Fruit fly (Drosophila melanogaster) whole organism, embryonic: ENCODE measurements around the gene Ntf-2.
A peak's percentile ranks its signal among the peaks of the same experiment; 100 is the strongest.

Experiments
- CG10274 ChIP-seq: fragments of 200-800 bp; sonication (Bioruptor generic); optimal IDR thresholded peaks from 3 replicates; lab custom pipeline; 2017; ENCODE audit warnings: missing biosample characterization, mild to moderate bottlenecking, missing genetic modification characterization
- CG10321 ChIP-seq: fragments of 200-800 bp; sonication (Bioruptor generic); IDR thresholded peaks from 2 replicates; pipeline ENCODE4 v1.3.6; 2022; ENCODE audit warnings: missing biosample characterization, missing genetic modification characterization
- CG14441 ChIP-seq: fragments of 200-800 bp; sonication (Bioruptor generic); IDR thresholded peaks from 2 replicates; pipeline ENCODE4 v1.3.6; 2022; ENCODE audit warnings: missing biosample characterization, missing genetic modification characterization
- CG15601 ChIP-seq: fragments of 200-800 bp; sonication (Bioruptor generic); optimal IDR thresholded peaks from 3 replicates; lab custom pipeline; 2019; ENCODE audit warnings: missing biosample characterization, mild to moderate bottlenecking, missing genetic modification characterization, moderate library complexity
- CG2199 ChIP-seq: fragments of 200-800 bp; sonication (Bioruptor generic); IDR thresholded peaks from 3 replicates; pipeline ENCODE4 v1.3.6; 2022; ENCODE audit warnings: missing biosample characterization, missing genetic modification characterization
- CG2678 ChIP-seq: fragments of 200-800 bp; sonication (Bioruptor generic); optimal IDR thresholded peaks from 3 replicates; lab custom pipeline; 2019; ENCODE audit warnings: missing biosample characterization, mild to moderate bottlenecking, missing genetic modification characterization, moderate library complexity
- CG30403 ChIP-seq: fragments of 200-800 bp; sonication (Bioruptor generic); optimal IDR thresholded peaks from 3 replicates; lab custom pipeline; 2016; ENCODE audit warnings: missing biosample characterization, missing genetic modification characterization
- CG31365 ChIP-seq: fragments of 200-800 bp; sonication (Bioruptor generic); optimal IDR thresholded peaks from 2 replicates; lab custom pipeline; 2018; ENCODE audit warnings: missing biosample characterization, mild to moderate bottlenecking, missing genetic modification characterization
- CG43689 ChIP-seq: fragments of 200-800 bp; sonication (Bioruptor generic); IDR thresholded peaks from 2 replicates; pipeline ENCODE4 v1.3.6; 2022; ENCODE audit warnings: missing biosample characterization, missing genetic modification characterization
- CG4404 ChIP-seq: fragments of 200-800 bp; sonication (Bioruptor generic); IDR thresholded peaks from 2 replicates; pipeline ENCODE4 v1.3.6; 2022; ENCODE audit warnings: missing biosample characterization, missing genetic modification characterization
- CG6175 ChIP-seq: fragments of 200-800 bp; sonication (Bioruptor generic); IDR thresholded peaks from 3 replicates; pipeline ENCODE4 v1.3.6; 2022; ENCODE audit warnings: missing biosample characterization, missing genetic modification characterization
- CG6791 ChIP-seq: fragments of 200-800 bp; sonication (Bioruptor generic); IDR thresholded peaks from 3 replicates; pipeline ENCODE4 v1.3.6; 2022; ENCODE audit warnings: missing biosample characterization, missing genetic modification characterization; ENCODE audit not compliant: partially characterized antibody
- CG7963 ChIP-seq: fragments of 200-800 bp; sonication (Bioruptor generic); IDR thresholded peaks from 3 replicates; pipeline ENCODE4 v1.3.6; 2022; ENCODE audit warnings: missing biosample characterization, missing genetic modification characterization; ENCODE audit not compliant: partially characterized antibody
- CG8290 ChIP-seq, 3 experiments: fragments of 200-800 bp; sonication (Bioruptor generic); optimal IDR thresholded peaks; 2 replicates each; lab custom pipeline; 2016 to 2019; ENCODE audit warnings: missing biosample characterization in 3 of 3, missing genetic modification characterization in 3 of 3, mild to moderate bottlenecking in 2 of 3, moderate library complexity in 1 of 3
- Dfd ChIP-seq, 2 experiments: fragments of >200 bp; optimal IDR thresholded peaks; 2 replicates each; lab custom pipeline; 2017; ENCODE audit warnings: missing biosample characterization in 2 of 2, missing genetic modification characterization in 2 of 2
- Ets65A ChIP-seq: fragments of 200-800 bp; sonication (Bioruptor generic); peaks from one replicate; lab custom pipeline; 2016; ENCODE audit warnings: missing biosample characterization, missing genetic modification characterization
- H2.0 ChIP-seq: fragments of 200-800 bp; sonication (Bioruptor generic); IDR thresholded peaks from 2 replicates; pipeline ENCODE4 v1.3.6; 2022; ENCODE audit warnings: missing biosample characterization, missing genetic modification characterization
- Mes4 ChIP-seq: fragments of 200-800 bp; sonication (Bioruptor generic); optimal IDR thresholded peaks from 2 replicates; lab custom pipeline; 2016; ENCODE audit warnings: missing biosample characterization, missing genetic modification characterization
- Nf-YB ChIP-seq: fragments of 200-800 bp; sonication (Bioruptor generic); optimal IDR thresholded peaks from 3 replicates; lab custom pipeline; 2019; ENCODE audit warnings: missing biosample characterization, mild to moderate bottlenecking, missing genetic modification characterization, moderate library complexity
- Ptx1 ChIP-seq: fragments of 200-800 bp; sonication (Bioruptor generic); IDR thresholded peaks from 2 replicates; pipeline ENCODE4 v1.3.6; 2022; ENCODE audit warnings: missing biosample characterization, missing genetic modification characterization
- ac ChIP-seq: fragments of 200-800 bp; sonication (Bioruptor generic); optimal IDR thresholded peaks from 3 replicates; lab custom pipeline; 2017; ENCODE audit warnings: missing biosample characterization, mild to moderate bottlenecking, missing genetic modification characterization
- chm ChIP-seq: fragments of 200-800 bp; sonication (Bioruptor generic); IDR thresholded peaks from 2 replicates; pipeline ENCODE4 v1.3.6; 2022; ENCODE audit warnings: missing biosample characterization, missing genetic modification characterization
- croc ChIP-seq: fragments of 200-800 bp; sonication (Bioruptor generic); conservative IDR thresholded peaks from 3 replicates; pipeline ENCODE4 v1.3.6; 2022; ENCODE audit warnings: missing biosample characterization, missing genetic modification characterization
- en ChIP-seq: fragments of 200-800 bp; sonication (Bioruptor generic); optimal IDR thresholded peaks from 2 replicates; lab custom pipeline; 2016; ENCODE audit warnings: missing biosample characterization, missing genetic modification characterization
- gcm ChIP-seq: fragments of 200-800 bp; sonication (Bioruptor generic); optimal IDR thresholded peaks from 2 replicates; lab custom pipeline; 2019; ENCODE audit warnings: missing biosample characterization, mild to moderate bottlenecking, missing genetic modification characterization, moderate library complexity
- gem ChIP-seq: fragments of 200-800 bp; sonication (Bioruptor generic); optimal IDR thresholded peaks from 2 replicates; lab custom pipeline; 2019; ENCODE audit warnings: missing biosample characterization, mild to moderate bottlenecking, missing genetic modification characterization, moderate library complexity
- klu ChIP-seq: fragments of 200-800 bp; sonication (Bioruptor generic); IDR thresholded peaks from 2 replicates; pipeline ENCODE4 v1.3.6; 2022; ENCODE audit warnings: missing biosample characterization, missing genetic modification characterization
- luna ChIP-seq: fragments of 200-800 bp; sonication (Bioruptor generic); optimal IDR thresholded peaks from 2 replicates; lab custom pipeline; 2016; ENCODE audit warnings: missing biosample characterization, missing genetic modification characterization
- pho ChIP-seq: fragments of 200-800 bp; sonication (Bioruptor generic); optimal IDR thresholded peaks from 2 replicates; lab custom pipeline; 2016; ENCODE audit warnings: missing biosample characterization, missing genetic modification characterization
- pita ChIP-seq: fragments of 200-800 bp; sonication (Bioruptor generic); optimal IDR thresholded peaks from 2 replicates; lab custom pipeline; 2017; ENCODE audit warnings: missing biosample characterization, mild to moderate bottlenecking, missing genetic modification characterization
- sens ChIP-seq: fragments of 200-800 bp; sonication (Bioruptor generic); peaks from one replicate; lab custom pipeline; 2016; ENCODE audit warnings: missing biosample characterization, missing genetic modification characterization
- sob ChIP-seq: fragments of 200-800 bp; sonication (Bioruptor generic); IDR thresholded peaks from 2 replicates; pipeline ENCODE4 v1.3.6; 2022; ENCODE audit warnings: missing biosample characterization, missing genetic modification characterization
- stwl ChIP-seq: fragments of 200-800 bp; sonication (Bioruptor generic); optimal IDR thresholded peaks from 3 replicates; lab custom pipeline; 2018; ENCODE audit warnings: missing biosample characterization, mild to moderate bottlenecking, missing genetic modification characterization, moderate library complexity
- tna ChIP-seq: fragments of 200-800 bp; sonication (Bioruptor generic); IDR thresholded peaks from 2 replicates; pipeline ENCODE4 v1.3.6; 2022; ENCODE audit warnings: missing biosample characterization, missing genetic modification characterization; ENCODE audit not compliant: partially characterized antibody
- toy ChIP-seq: fragments of 200-800 bp; sonication (Bioruptor generic); IDR thresholded peaks from 2 replicates; pipeline ENCODE4 v1.3.6; 2022; ENCODE audit warnings: missing biosample characterization, missing genetic modification characterization
- trem ChIP-seq: fragments of 200-800 bp; optimal IDR thresholded peaks from 3 replicates; lab custom pipeline; 2019; ENCODE audit warnings: missing biosample characterization, mild to moderate bottlenecking, missing genetic modification characterization, moderate library complexity
- ttk ChIP-seq: fragments of 200-800 bp; sonication (Bioruptor generic); IDR thresholded peaks from 2 replicates; pipeline ENCODE4 v2.1.2; 2022; ENCODE audit warnings: missing biosample characterization, missing genetic modification characterization

Ntf-2 gene

DNA sequence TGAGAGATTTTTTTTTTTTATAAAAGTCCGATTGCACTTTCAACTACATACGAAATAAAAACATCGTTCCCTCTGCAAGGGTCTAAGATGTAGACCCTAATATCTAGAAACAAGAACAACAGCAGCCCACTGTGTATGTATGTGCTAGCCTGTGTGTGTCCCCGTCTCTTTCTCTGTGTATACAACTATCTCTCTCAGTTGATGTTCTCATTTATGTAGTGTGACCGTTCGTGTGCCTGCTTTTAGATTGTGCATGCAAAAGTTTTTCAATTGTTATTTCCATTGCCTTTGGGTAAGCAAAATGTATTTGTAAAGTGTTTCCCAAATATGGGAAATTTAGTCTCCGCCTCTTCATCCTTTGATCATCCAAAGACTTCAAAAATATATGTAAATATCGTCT, 45.1 kb downstream of the Ntf-2 start (continued):
- TF ChIP-seq CG2199 (peak; percentile 15; the same call in 1 of the 3 replicates), pita (no peak), trem (tag; lab: Kevin White, UChicago) (no peak), CG4404 (GFP tag; lab: Robert Waterston, UW) (no peak), Mes4 (GFP tag; lab: Kevin White, UChicago) (no peak), CG10321 (peak; percentile 67; the same call in 1 of the 2 replicates), CG14441 (GFP tag; lab: Robert Waterston, UW) (no peak), CG10274 (GFP tag; lab: Kevin White, UChicago) (no peak)
- TF ChIP-seq, all 482 proteins: peak for 6

DNA sequence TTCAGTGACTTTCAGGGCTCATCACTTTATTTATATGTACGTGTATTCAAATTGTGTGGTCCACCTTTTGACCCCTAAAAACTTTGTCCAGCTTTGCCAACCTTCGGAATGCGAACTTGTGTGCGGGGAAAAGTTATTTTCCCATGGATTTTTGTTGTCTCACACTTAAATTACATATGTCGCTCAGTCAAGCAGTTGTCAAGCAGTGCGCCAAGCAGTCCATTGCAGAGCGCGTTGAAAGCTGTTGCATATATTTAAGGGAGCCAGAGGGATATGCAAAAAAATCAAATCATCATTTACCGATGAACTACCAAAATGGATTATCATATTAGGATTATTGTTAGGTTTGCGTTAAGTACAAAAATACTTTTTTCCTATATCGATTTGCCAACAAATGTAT, 48.0 kb downstream of the Ntf-2 start:
- peak in 1 of 2 experiments; percentile 61 for TF ChIP-seq Dfd (GFP tag; optimal IDR thresholded peaks at IDR 0.05; lab: Kevin White, UChicago)
- TF ChIP-seq toy (GFP tag; lab: Robert Waterston, UW) = no peak
- no peak for TF ChIP-seq sob
- no peak for TF ChIP-seq gcm (GFP tag; lab: Kevin White, UChicago)
- TF ChIP-seq CG6175 (GFP tag; lab: Robert Waterston, UW) = no peak
- no peak for TF ChIP-seq CG2678 (tag; lab: Kevin White, UChicago)
- TF ChIP-seq luna (GFP tag; lab: Kevin White, UChicago) = no peak
- no peak for TF ChIP-seq Ptx1 (GFP tag; lab: Robert Waterston, UW)
- TF ChIP-seq CG2199 = 0 out of 3 replicates have a peak, but pooled peaks have one; percentile 47
- TF ChIP-seq stwl = peak; percentile 67
- no peak for TF ChIP-seq CG30403 (GFP tag; lab: Kevin White, UChicago)
- 0 out of 3 replicates have a peak, but pooled peaks have one; percentile 27 for TF ChIP-seq CG6791 (GFP tag; lab: Robert Waterston, UW)
- no peak for TF ChIP-seq H2.0 (GFP tag; lab: Robert Waterston, UW)
- peak; percentile 22 for TF ChIP-seq Ets65A
- no peak for TF ChIP-seq CG7963
- TF ChIP-seq Nf-YB (GFP tag; lab: Kevin White, UChicago) = no peak
- TF ChIP-seq CG31365 = peak; percentile 93
- no peak for TF ChIP-seq gem
- TF ChIP-seq CG8290 (GFP tag; optimal IDR thresholded peaks at IDR 0.05; lab: Kevin White, UChicago) = peak; percentile 59
- peak in 1 of 2 experiments; percentile 55 for TF ChIP-seq CG8290 (tag; optimal IDR thresholded peaks at IDR 0.05; lab: Kevin White, UChicago)
- TF ChIP-seq klu (GFP tag; lab: Robert Waterston, UW) = no peak
- peak; percentile 7 for TF ChIP-seq sens (GFP tag; lab: Kevin White, UChicago)
- no peak for TF ChIP-seq ttk (GFP tag; lab: Robert Waterston, UW)
- no peak for TF ChIP-seq CG43689 (GFP tag; lab: Robert Waterston, UW)
- no peak for TF ChIP-seq tna (GFP tag; lab: Robert Waterston, UW)
- TF ChIP-seq en (GFP tag; lab: Kevin White, UChicago) = no peak
- TF ChIP-seq pho (GFP tag; lab: Kevin White, UChicago) = no peak
- no peak for TF ChIP-seq ac
- TF ChIP-seq chm = no peak
- TF ChIP-seq croc (GFP tag; lab: Robert Waterston, UW) = no peak
- no peak for TF ChIP-seq CG15601 (tag; lab: Kevin White, UChicago)
